Fruit fly (Drosophila melanogaster): ENCODE data around the gene Sulf1.
A peak's percentile ranks its signal among the peaks of the same experiment; 100 is the strongest.

Sulf1 gene

DNA sequence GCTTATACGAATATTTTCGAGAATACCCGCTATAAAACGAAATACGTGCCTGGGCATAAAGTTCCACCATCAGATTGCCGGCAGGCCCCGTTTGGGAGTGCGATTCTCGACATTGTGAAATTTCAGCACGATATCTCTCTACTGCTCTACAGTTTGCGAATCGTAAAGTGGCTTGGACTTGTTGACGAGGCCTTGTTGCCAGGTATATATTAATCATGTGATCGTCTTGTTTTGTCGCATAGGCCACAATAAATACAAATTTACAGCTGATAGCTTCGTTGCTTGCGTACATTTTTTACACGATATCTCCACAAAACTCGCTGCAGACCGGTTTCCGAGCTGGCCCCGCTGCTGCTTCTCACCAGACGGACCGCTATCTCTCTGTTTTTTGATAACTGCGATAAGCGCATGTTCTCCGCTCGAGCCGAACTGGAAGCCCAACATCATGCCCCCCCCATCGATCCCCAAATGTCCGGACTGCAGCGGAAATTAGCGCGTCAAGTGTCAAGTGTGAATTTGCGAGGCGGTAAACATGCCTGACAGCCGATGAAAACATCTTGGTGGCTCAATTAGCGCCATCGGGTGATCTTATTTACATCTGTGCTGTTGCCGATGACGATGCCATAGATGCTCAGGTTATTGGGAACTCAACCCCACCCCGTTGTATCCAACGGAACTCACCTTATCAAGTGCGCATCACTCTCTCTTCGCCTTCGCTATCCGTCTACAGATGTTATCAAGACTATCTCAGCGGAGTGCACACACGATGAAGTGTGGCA is 29.9 kb downstream of the Sulf1 start:
- peak; percentile 20 for TF ChIP-seq cic (GFP tag; optimal IDR thresholded peaks at IDR 0.05)
- TF ChIP-seq Clk (GFP tag; optimal IDR thresholded peaks at IDR 0.05), result no peak
- no peak for TF ChIP-seq ovo (GFP tag; optimal IDR thresholded peaks at IDR 0.05)

- TF ChIP-seq CG11617 (GFP tag; optimal IDR thresholded peaks at IDR 0.05), result no peak
- no peak for TF ChIP-seq Mnt (GFP tag; optimal IDR thresholded peaks at IDR 0.05)
Measured at dm6 chr3R:16308057-16308456, 31.3 kb downstream of the Sulf1 start.

DNA sequence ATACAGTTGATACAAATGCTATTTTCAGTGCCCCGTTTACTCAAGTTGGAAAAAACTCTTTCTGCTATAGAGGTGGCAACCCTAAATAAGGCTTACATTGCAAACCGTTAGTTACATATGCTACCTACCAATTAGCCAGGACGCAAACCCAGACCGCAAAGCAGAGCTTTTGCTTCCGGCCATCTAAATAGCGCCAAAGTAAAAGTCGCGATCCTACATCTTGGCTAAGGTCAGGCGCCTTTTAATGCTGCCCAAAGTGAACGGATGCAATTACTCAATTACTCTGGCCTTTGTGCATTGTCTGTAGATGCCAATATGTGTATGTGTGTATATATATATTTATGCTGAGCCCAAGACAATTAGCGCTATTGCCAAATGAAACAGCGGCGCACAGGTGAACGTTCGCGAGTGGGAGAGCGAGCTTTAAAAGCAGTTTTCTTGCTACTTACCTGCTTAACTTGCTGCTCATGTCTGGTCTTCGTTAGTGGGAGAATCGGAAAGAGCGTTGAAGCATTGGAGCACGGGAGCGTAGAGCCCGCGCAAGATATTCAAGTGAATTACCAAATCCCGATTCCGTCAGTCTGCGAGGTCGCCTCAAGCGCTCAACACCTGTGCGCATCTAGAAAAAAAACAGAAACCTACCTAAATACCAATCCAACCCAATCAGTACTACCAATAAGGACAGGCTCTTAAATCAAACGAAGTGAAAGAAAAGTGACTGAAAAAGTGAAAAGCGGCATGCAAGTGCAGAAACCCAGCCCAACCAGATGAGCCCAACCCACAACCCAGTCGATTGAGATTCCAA is 34.0 kb downstream of the Sulf1 start, which contains the start of gene Zip89B:
Gene Zip89B (plus strand): TSS at position 574 of the 805 bp plus-strand sequence.
- TF ChIP-seq Crg-1 (GFP tag; optimal IDR thresholded peaks at IDR 0.05), result peak; percentile 6
- peak; percentile 7 for TF ChIP-seq Mnt (GFP tag; optimal IDR thresholded peaks at IDR 0.05)
- peak; percentile 36 for TF ChIP-seq CG33017 (tag; optimal IDR thresholded peaks at IDR 0.05)
- no peak for TF ChIP-seq toe (GFP tag; optimal IDR thresholded peaks at IDR 0.05)
- TF ChIP-seq pad (GFP tag; optimal IDR thresholded peaks at IDR 0.05), result no peak
- TF ChIP-seq cic (GFP tag; optimal IDR thresholded peaks at IDR 0.05), result peak; percentile 34
- TF ChIP-seq CG11617 (GFP tag; optimal IDR thresholded peaks at IDR 0.05), result no peak
- TF ChIP-seq bab1 (GFP tag; optimal IDR thresholded peaks at IDR 0.05), result peak; percentile 0
- no peak for TF ChIP-seq kay (GFP tag; ENCODE audit: borderline replicate concordance)
- no peak for TF ChIP-seq Clk (GFP tag; optimal IDR thresholded peaks at IDR 0.05)
- peak; percentile 76 for TF ChIP-seq CG14711 (tag; optimal IDR thresholded peaks at IDR 0.05)
- TF ChIP-seq CG1620 (GFP tag; optimal IDR thresholded peaks at IDR 0.05), result no peak
- TF ChIP-seq CG7101 (tag; optimal IDR thresholded peaks at IDR 0.05), result no peak
- TF ChIP-seq CG7045 (GFP tag; optimal IDR thresholded peaks at IDR 0.05), result no peak
- TF ChIP-seq Hr96 (GFP tag; optimal IDR thresholded peaks at IDR 0.05), result no peak
- peak; percentile 93 for TF ChIP-seq ovo (GFP tag; optimal IDR thresholded peaks at IDR 0.05)
- no peak for TF ChIP-seq CG5204 (GFP tag; optimal IDR thresholded peaks at IDR 0.05)
- TF ChIP-seq tj (GFP tag; optimal IDR thresholded peaks at IDR 0.05), result peak; percentile 89
- TF ChIP-seq CG12768 (GFP tag; optimal IDR thresholded peaks at IDR 0.05), result no peak
- TF ChIP-seq cnc (optimal IDR thresholded peaks at IDR 0.05), result no peak

DNA sequence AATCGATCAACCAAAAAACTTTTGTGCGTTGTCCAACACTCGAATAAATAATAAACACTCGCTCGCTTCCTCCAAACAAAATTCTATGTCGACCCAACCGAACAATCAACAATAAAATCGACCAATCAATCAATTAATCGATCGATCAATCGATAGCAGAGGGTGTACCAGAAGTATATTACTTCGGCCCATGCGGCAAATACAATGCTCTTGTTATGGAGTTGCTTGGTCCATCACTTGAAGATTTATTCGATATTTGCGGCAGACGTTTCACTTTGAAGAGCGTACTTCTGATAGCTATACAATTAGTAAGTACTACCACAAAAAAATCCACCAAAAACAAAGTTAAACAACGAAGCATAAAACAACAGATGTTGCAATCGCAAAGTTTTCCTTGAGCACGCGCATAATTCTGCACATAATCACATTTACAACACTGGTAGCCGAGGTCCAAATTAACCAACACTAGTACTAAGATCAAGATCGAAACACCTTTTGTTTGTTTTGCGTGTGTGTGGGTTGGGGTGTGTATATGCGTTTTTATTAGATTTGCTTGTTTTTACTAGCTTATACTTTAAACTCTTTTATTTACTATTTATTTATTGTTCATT is 43.8 kb downstream of the Sulf1 start:
- TF ChIP-seq CG1620 (GFP tag; optimal IDR thresholded peaks at IDR 0.05) (no peak), CG12768 (GFP tag; optimal IDR thresholded peaks at IDR 0.05) (no peak), CG11617 (GFP tag; optimal IDR thresholded peaks at IDR 0.05) (no peak), CG7101 (tag; optimal IDR thresholded peaks at IDR 0.05) (no peak), toe (GFP tag; optimal IDR thresholded peaks at IDR 0.05) (no peak), CG14711 (tag; optimal IDR thresholded peaks at IDR 0.05) (no peak)

dm6 chr3R:16290242-16290824 is 49.0 kb downstream of the Sulf1 start:
- TF ChIP-seq pad (GFP tag; optimal IDR thresholded peaks at IDR 0.05) (peak; percentile 17), CG33017 (tag; optimal IDR thresholded peaks at IDR 0.05) (no peak), CG11617 (GFP tag; optimal IDR thresholded peaks at IDR 0.05) (peak; percentile 17), CG1620 (GFP tag; optimal IDR thresholded peaks at IDR 0.05) (peak; percentile 6), kay (GFP tag; ENCODE audit: borderline replicate concordance) (peak; percentile 75), tj (GFP tag; optimal IDR thresholded peaks at IDR 0.05) (no peak), bab1 (GFP tag; optimal IDR thresholded peaks at IDR 0.05) (no peak), CG7045 (GFP tag; optimal IDR thresholded peaks at IDR 0.05) (no peak), ovo (GFP tag; optimal IDR thresholded peaks at IDR 0.05) (no peak), CG7101 (tag; optimal IDR thresholded peaks at IDR 0.05) (no peak), Mnt (GFP tag; optimal IDR thresholded peaks at IDR 0.05) (peak; percentile 21), Hr96 (GFP tag; optimal IDR thresholded peaks at IDR 0.05) (no peak), Crg-1 (GFP tag; optimal IDR thresholded peaks at IDR 0.05) (no peak)

dm6 chr3R:16288714-16289291 is 50.6 kb downstream of the Sulf1 start:
- TF ChIP-seq tj (GFP tag; optimal IDR thresholded peaks at IDR 0.05) (no peak), cnc (optimal IDR thresholded peaks at IDR 0.05) (no peak), pad (GFP tag; optimal IDR thresholded peaks at IDR 0.05) (no peak), Hr96 (GFP tag; optimal IDR thresholded peaks at IDR 0.05) (no peak)

Measured in whole organism, adult.